Worm (Caenorhabditis elegans) whole organism, young adult: Measurements from ENCODE around the gene scp-1.

ENCODE experiments used
- B0019.2 ChIP-seq: fragments of 200-800 bp; sonication (Bioruptor generic); conservative IDR thresholded peaks from 2 replicates; pipeline ENCODE4 v1.3.6; 2022; ENCODE audit warnings: missing genetic modification reagents, missing genetic modification characterization, missing compliant biosample characterization
- B0035.1 ChIP-seq: sonication (generic microtip); optimal IDR thresholded peaks from 2 replicates; lab custom pipeline; 2016; ENCODE audit warnings: missing genetic modification characterization, mild to moderate bottlenecking, missing compliant biosample characterization, missing genotype, missing genetic modification reagents
- B0261.1 ChIP-seq: sonication (generic microtip); optimal IDR thresholded peaks from 2 replicates; lab custom pipeline; 2016; ENCODE audit warnings: mild to moderate bottlenecking, missing genetic modification characterization, moderate library complexity, missing compliant biosample characterization
- C06A6.2 ChIP-seq: fragments of 200-800 bp; sonication (Bioruptor generic); conservative IDR thresholded peaks from 2 replicates; pipeline ENCODE4 v1.3.6; 2022; ENCODE audit warnings: missing genetic modification characterization, missing compliant biosample characterization
- F55B11.4 ChIP-seq: sonication (generic microtip); optimal IDR thresholded peaks from 2 replicates; lab custom pipeline; 2016; ENCODE audit warnings: missing compliant biosample characterization, missing genetic modification characterization, borderline replicate concordance; ENCODE audit not compliant: insufficient read depth
- T07F8.4 ChIP-seq: sonication (generic microtip); optimal IDR thresholded peaks from 2 replicates; lab custom pipeline; 2016; ENCODE audit warnings: mild to moderate bottlenecking, missing genetic modification characterization, moderate library complexity, missing compliant biosample characterization
- Y53G8AR.9 ChIP-seq: fragments of 200-800 bp; sonication (Bioruptor generic); conservative IDR thresholded peaks from 2 replicates; pipeline ENCODE4 v1.3.6; 2022; ENCODE audit warnings: missing genetic modification reagents, missing genetic modification characterization, missing compliant biosample characterization
- Y67H2A.10 ChIP-seq: fragments of 200-800 bp; sonication (Bioruptor generic); conservative IDR thresholded peaks from 2 replicates; pipeline ENCODE4 v1.3.6; 2022; ENCODE audit warnings: missing genetic modification reagents, missing genetic modification characterization, missing compliant biosample characterization
- Y79H2A.3 ChIP-seq: fragments of 200-800 bp; sonication (Bioruptor generic); conservative IDR thresholded peaks from 2 replicates; pipeline ENCODE4 v1.3.6; 2022; ENCODE audit warnings: missing genetic modification reagents, missing genetic modification characterization, missing compliant biosample characterization
- Y95B8A.8 ChIP-seq: fragments of 200-800 bp; sonication (Bioruptor generic); IDR thresholded peaks from 2 replicates; pipeline ENCODE4 v1.3.6; 2022; ENCODE audit warnings: missing genetic modification reagents, missing genetic modification characterization, missing compliant biosample characterization
- aptf-2 ChIP-seq: fragments of 200-800 bp; sonication (Bioruptor generic); conservative IDR thresholded peaks from 2 replicates; pipeline ENCODE4 v1.3.6; 2022; ENCODE audit warnings: missing genetic modification reagents, missing genetic modification characterization, missing compliant biosample characterization
- aptf-3 ChIP-seq: fragments of 200-800 bp; sonication (Bioruptor generic); IDR thresholded peaks from 2 replicates; pipeline ENCODE4 v1.3.6; 2022; ENCODE audit warnings: missing genetic modification characterization, missing compliant biosample characterization
- cebp-1 ChIP-seq, 2 experiments: fragments of 200-800 bp in 1 of 2; sonication (Bioruptor generic) in 1 of 2; sonication (generic microtip) in 1 of 2; IDR thresholded peaks in 1 of 2; optimal IDR thresholded peaks in 1 of 2; 2 replicates each; pipeline versions ENCODE4 v1.3.6 to Lab custom; 2017 to 2022; ENCODE audit warnings: missing compliant biosample characterization in 2 of 2, missing genetic modification characterization in 2 of 2, mild to moderate bottlenecking in 1 of 2, missing genetic modification reagents in 1 of 2, moderate library complexity in 1 of 2
- ceh-40 ChIP-seq: fragments of 200-800 bp; sonication (Bioruptor generic); IDR thresholded peaks from 2 replicates; pipeline ENCODE4 v1.3.6; 2022; ENCODE audit warnings: missing genetic modification characterization, missing compliant biosample characterization
- ceh-91 ChIP-seq: fragments of 200-800 bp; sonication (Bioruptor generic); IDR thresholded peaks from 2 replicates; pipeline ENCODE4 v1.3.6; 2022; ENCODE audit warnings: missing genetic modification reagents, missing genetic modification characterization, missing compliant biosample characterization
- chd-7 ChIP-seq: sonication (generic microtip); optimal IDR thresholded peaks from 2 replicates; lab custom pipeline; 2016; ENCODE audit warnings: mild to moderate bottlenecking, missing genetic modification characterization, moderate library complexity, missing compliant biosample characterization
- die-1 ChIP-seq: sonication (generic microtip); optimal IDR thresholded peaks from 2 replicates; lab custom pipeline; 2016; ENCODE audit warnings: missing genotype, mild to moderate bottlenecking, missing genetic modification characterization, missing compliant biosample characterization
- ets-4 ChIP-seq: fragments of 200-800 bp; sonication (Bioruptor generic); optimal IDR thresholded peaks from 2 replicates; lab custom pipeline; 2018; ENCODE audit warnings: mild to moderate bottlenecking, missing genetic modification characterization, missing compliant biosample characterization
- him-1 ChIP-seq: sonication (generic microtip); optimal IDR thresholded peaks from 2 replicates; lab custom pipeline; 2016; ENCODE audit warnings: missing genotype, missing genetic modification reagents, missing genetic modification characterization, missing compliant biosample characterization
- hlh-26 ChIP-seq: fragments of 200-800 bp; sonication (Bioruptor generic); conservative IDR thresholded peaks from 2 replicates; pipeline ENCODE4 v1.3.6; 2022; ENCODE audit warnings: missing genetic modification reagents, missing genetic modification characterization, missing compliant biosample characterization
- let-607 ChIP-seq, 2 experiments: fragments of 200-800 bp in 1 of 2; sonication (Bioruptor generic) in 1 of 2; sonication (generic microtip) in 1 of 2; optimal IDR thresholded peaks; 2 replicates each; lab custom pipeline; 2016 to 2018; ENCODE audit warnings: mild to moderate bottlenecking in 2 of 2, missing compliant biosample characterization in 2 of 2, missing genetic modification characterization in 2 of 2, moderate library complexity in 2 of 2, missing genotype in 1 of 2
- lin-26 ChIP-seq: fragments of 200-800 bp; sonication (Bioruptor generic); IDR thresholded peaks from 2 replicates; pipeline ENCODE4 v1.3.6; 2022; ENCODE audit warnings: missing genetic modification reagents, missing genetic modification characterization, missing compliant biosample characterization
- madf-3 ChIP-seq: fragments of 200-800 bp; sonication (Bioruptor generic); IDR thresholded peaks from 2 replicates; pipeline ENCODE4 v1.3.6; 2022; ENCODE audit warnings: missing genetic modification reagents, missing genetic modification characterization, missing compliant biosample characterization
- madf-8 ChIP-seq: fragments of 200-800 bp; sonication (Bioruptor generic); conservative IDR thresholded peaks from 2 replicates; pipeline ENCODE4 v1.3.6; 2022; ENCODE audit warnings: missing genetic modification reagents, missing genetic modification characterization, missing compliant biosample characterization
- nfya-1 ChIP-seq: sonication (generic microtip); optimal IDR thresholded peaks from 2 replicates; lab custom pipeline; 2017; ENCODE audit warnings: antibody characterized with exemption, missing compliant biosample characterization, missing genetic modification characterization, borderline replicate concordance; ENCODE audit not compliant: insufficient read depth
- nhr-120 ChIP-seq: fragments of 200-800 bp; sonication (Bioruptor generic); IDR thresholded peaks from 2 replicates; pipeline ENCODE4 v1.3.6; 2022; ENCODE audit warnings: missing genetic modification characterization, missing compliant biosample characterization
- nhr-179 ChIP-seq: sonication (generic microtip); optimal IDR thresholded peaks from 2 replicates; lab custom pipeline; 2016; ENCODE audit warnings: mild to moderate bottlenecking, missing genetic modification characterization, missing compliant biosample characterization
- nhr-80 ChIP-seq: sonication (generic microtip); optimal IDR thresholded peaks from 2 replicates; lab custom pipeline; 2016; ENCODE audit warnings: missing genetic modification characterization, missing compliant biosample characterization
- pbrm-1 ChIP-seq: fragments of 200-800 bp; sonication (Bioruptor generic); IDR thresholded peaks from 2 replicates; pipeline ENCODE4 v1.3.6; 2022; ENCODE audit warnings: missing genetic modification reagents, missing genetic modification characterization, missing compliant biosample characterization
- tbp1 ChIP-seq: fragments of 200-800 bp; sonication (Bioruptor generic); optimal IDR thresholded peaks from 2 replicates; lab custom pipeline; 2018; ENCODE audit warnings: mild to moderate bottlenecking, missing genetic modification characterization, missing compliant biosample characterization
- unc-130 ChIP-seq: sonication (generic microtip); optimal IDR thresholded peaks from 2 replicates; lab custom pipeline; 2016; ENCODE audit warnings: missing genetic modification reagents, missing genetic modification characterization, missing compliant biosample characterization
- xnd-1 ChIP-seq: sonication (generic microtip); optimal IDR thresholded peaks from 2 replicates; lab custom pipeline; 2016; ENCODE audit warnings: missing genotype, missing genetic modification reagents, missing genetic modification characterization, missing compliant biosample characterization
- ztf-18 ChIP-seq: sonication (generic microtip); optimal IDR thresholded peaks from 2 replicates; lab custom pipeline; 2016; ENCODE audit warnings: missing genotype, mild to moderate bottlenecking, missing genetic modification characterization, missing compliant biosample characterization
- ztf-6 ChIP-seq: fragments of 200-800 bp; sonication (Bioruptor generic); IDR thresholded peaks from 2 replicates; pipeline ENCODE4 v1.3.6; 2022; ENCODE audit warnings: missing genetic modification reagents, missing genetic modification characterization, missing compliant biosample characterization

scp-1 gene

ce11 chrII:9291632-9292031 lies 42.2 kb upstream of the scp-1 start, which contains the start of gene acs-7:
TSS of gene acs-7 (plus strand) at chrII:9292017.
- TF ChIP-seq unc-130 (GFP tag; lab: Kevin White, UChicago) (no peak), nhr-80 (peak; percentile 86), B0019.2 (GFP tag; lab: Robert Waterston, UW) (no peak), aptf-2 (GFP tag; lab: Robert Waterston, UW) (no peak), let-607 (tag; optimal IDR thresholded peaks at IDR 0.05; lab: Kevin White, UChicago) (peak in 1 of 2 experiments; percentile 26), nfya-1 (tag; lab: Kevin White, UChicago) (no peak), F55B11.4 (tag; lab: Kevin White, UChicago) (no peak)

- TF ChIP-seq lin-26 (GFP tag; lab: Robert Waterston, UW): no peak
- TF ChIP-seq C06A6.2 (GFP tag; lab: Robert Waterston, UW): no peak
- TF ChIP-seq chd-7 (tag; lab: Kevin White, UChicago): no peak
- TF ChIP-seq aptf-3: no peak
- no peak for TF ChIP-seq B0035.1 (tag; lab: Kevin White, UChicago)
- TF ChIP-seq ceh-40 (GFP tag; lab: Robert Waterston, UW): no peak
- no peak for TF ChIP-seq pbrm-1 (GFP tag; lab: Robert Waterston, UW)
- TF ChIP-seq B0261.1 (tag; lab: Kevin White, UChicago): no peak
- no peak for TF ChIP-seq cebp-1 (GFP tag; IDR thresholded peaks at IDR 0.05; lab: Robert Waterston, UW)
- no peak for TF ChIP-seq cebp-1 (tag; optimal IDR thresholded peaks at IDR 0.05; lab: Kevin White, UChicago)
- TF ChIP-seq ztf-6 (GFP tag; lab: Robert Waterston, UW): no peak
- TF ChIP-seq tbp1 (GFP tag; lab: Kevin White, UChicago): no peak
- no peak for TF ChIP-seq die-1
- TF ChIP-seq aptf-2 (GFP tag; lab: Robert Waterston, UW): no peak
- no peak for TF ChIP-seq T07F8.4 (tag; lab: Kevin White, UChicago)
- TF ChIP-seq hlh-26 (GFP tag; lab: Robert Waterston, UW): no peak
- no peak for TF ChIP-seq ceh-91 (GFP tag; lab: Robert Waterston, UW)
- TF ChIP-seq nhr-179 (tag; lab: Kevin White, UChicago): no peak
- TF ChIP-seq Y67H2A.10 (GFP tag; lab: Robert Waterston, UW): no peak
- no peak for TF ChIP-seq B0019.2 (GFP tag; lab: Robert Waterston, UW)
These were observed 38.1 kb upstream of the scp-1 start, which contains the start of gene C01G6.9 for ce11 chrII:9295678-9296077. TSS of gene C01G6.9 (minus strand) at chrII:9295818.

- TF ChIP-seq madf-8 (GFP tag; lab: Robert Waterston, UW): no peak
- TF ChIP-seq Y95B8A.8: no peak
- no peak for TF ChIP-seq him-1 (tag; lab: Kevin White, UChicago)
- no peak for TF ChIP-seq nhr-120 (GFP tag; lab: Robert Waterston, UW)
- no peak for TF ChIP-seq ztf-18 (tag; lab: Kevin White, UChicago)
- TF ChIP-seq Y79H2A.3 (GFP tag; lab: Robert Waterston, UW): no peak
- TF ChIP-seq let-607 (tag; optimal IDR thresholded peaks at IDR 0.05; lab: Kevin White, UChicago): no peak
These were observed 34.1 kb upstream of the scp-1 start for ce11 chrII:9299679-9300078.

ce11 chrII:9301065-9301464 lies 32.7 kb upstream of the scp-1 start:
- TF ChIP-seq Y53G8AR.9 (GFP tag; lab: Robert Waterston, UW) (no peak), nhr-80 (peak; percentile 90), madf-3 (no peak), cebp-1 (GFP tag; IDR thresholded peaks at IDR 0.05; lab: Robert Waterston, UW) (no peak), cebp-1 (tag; optimal IDR thresholded peaks at IDR 0.05; lab: Kevin White, UChicago) (peak; percentile 29), xnd-1 (tag; lab: Kevin White, UChicago) (no peak), let-607 (tag; optimal IDR thresholded peaks at IDR 0.05; lab: Kevin White, UChicago) (peak in 1 of 2 experiments; percentile 2), ets-4 (GFP tag; lab: Kevin White, UChicago) (no peak)
